ENCODE assay signal across 1 fruit fly cellular context in the genomic region with DNA sequence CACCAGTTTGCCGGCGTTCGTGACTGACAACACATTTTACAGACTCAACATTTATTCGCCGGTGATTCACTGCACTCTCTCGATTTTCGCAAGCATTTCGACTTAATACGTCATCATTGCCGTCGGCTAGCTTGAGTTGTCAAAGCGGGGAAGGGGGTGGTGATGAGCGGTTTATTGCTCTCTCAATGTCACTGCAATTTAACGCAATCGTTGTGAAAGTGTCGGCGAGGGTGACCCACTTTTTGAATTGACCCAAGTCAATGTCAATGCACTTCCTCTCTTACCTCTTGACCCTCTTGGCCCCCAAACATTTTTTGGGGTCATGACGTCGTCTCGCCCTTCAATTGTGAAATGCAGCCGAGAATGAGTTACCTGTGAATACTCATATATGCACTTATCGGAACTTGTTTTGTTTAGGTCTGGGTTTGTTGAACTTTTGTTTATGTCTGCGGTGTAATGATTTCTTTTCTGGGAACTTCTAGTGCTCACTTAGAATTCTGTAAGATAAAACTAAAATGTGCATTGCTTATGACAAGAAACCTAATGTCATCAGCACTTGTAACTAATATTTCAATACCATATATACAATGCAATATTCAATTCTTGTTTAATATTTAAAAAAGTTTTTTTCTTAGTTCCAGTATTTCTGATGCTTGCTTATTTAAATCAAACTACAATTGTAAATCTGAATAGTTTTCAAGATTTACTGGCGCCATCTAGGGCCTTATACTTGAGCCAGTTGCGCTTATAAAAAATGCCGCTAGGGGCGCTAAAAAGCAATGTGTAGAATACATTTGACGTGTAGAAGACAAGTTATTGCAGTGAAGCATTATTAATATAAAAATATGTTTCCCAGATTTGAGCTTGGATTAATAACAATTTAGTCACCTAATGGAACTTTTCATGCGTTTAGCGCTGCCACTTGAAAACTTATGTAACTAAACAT.
TF ChIP-seq lines count a peak whose summit lies in the region.

No protein-coding gene starts in this region.

TF ChIP-seq in whole organism, embryonic, 481 proteins besides CTCF, POLR2A, EP300 and RAD21 (continued from another document):
- TF ChIP-seq maf-S (GFP tag; optimal IDR thresholded peaks at IDR 0.05; lab: Kevin White, UChicago) = peak; percentile 13
- TF ChIP-seq CG10462 (GFP tag; optimal IDR thresholded peaks at IDR 0.05; lab: Kevin White, UChicago) = no peak
- TF ChIP-seq HLH4C (GFP tag; IDR thresholded peaks at IDR 0.05; lab: Robert Waterston, UW; ENCODE audit: partially characterized antibody) = no peak
- peak; percentile 28; the same call in 1 of the 3 replicates for TF ChIP-seq tgo (GFP tag; IDR thresholded peaks at IDR 0.05; lab: Robert Waterston, UW)
- TF ChIP-seq fu2 (GFP tag; optimal IDR thresholded peaks at IDR 0.05; lab: Kevin White, UChicago) = peak; percentile 6
- TF ChIP-seq disco-r (GFP tag; optimal IDR thresholded peaks at IDR 0.05; lab: Kevin White, UChicago) = peak; percentile 43
- TF ChIP-seq CG33557 (GFP tag; optimal IDR thresholded peaks at IDR 0.05; lab: Kevin White, UChicago) = no peak
- no peak for TF ChIP-seq CG13296 (GFP tag; optimal IDR thresholded peaks at IDR 0.05; lab: Kevin White, UChicago)
- no peak for TF ChIP-seq usp (GFP tag; optimal IDR thresholded peaks at IDR 0.05; lab: Kevin White, UChicago)
- peak; percentile 42 for TF ChIP-seq CG15269 (tag; optimal IDR thresholded peaks at IDR 0.05; lab: Kevin White, UChicago)
- TF ChIP-seq CG32532 (GFP tag; IDR thresholded peaks at IDR 0.05; lab: Robert Waterston, UW) = peak; percentile 81
- no peak for TF ChIP-seq CG10321 (GFP tag; IDR thresholded peaks at IDR 0.05; lab: Robert Waterston, UW)
- no peak for TF ChIP-seq CG9727 (GFP tag; optimal IDR thresholded peaks at IDR 0.05; lab: Kevin White, UChicago)
- peak; percentile 46 for TF ChIP-seq Lhr (GFP tag; optimal IDR thresholded peaks at IDR 0.05; lab: Kevin White, UChicago)
- no peak for TF ChIP-seq Xrp1 (GFP tag; IDR thresholded peaks at IDR 0.05; lab: Robert Waterston, UW)
- no peak for TF ChIP-seq Fer1 (GFP tag; optimal IDR thresholded peaks at IDR 0.05; lab: Kevin White, UChicago)
- TF ChIP-seq corto (GFP tag; optimal IDR thresholded peaks at IDR 0.05; lab: Kevin White, UChicago) = no peak
- TF ChIP-seq Vsx1 (GFP tag; optimal IDR thresholded peaks at IDR 0.05; lab: Kevin White, UChicago) = no peak
- peak; percentile 22 for TF ChIP-seq Atf3 (GFP tag; optimal IDR thresholded peaks at IDR 0.05; lab: Kevin White, UChicago)
- TF ChIP-seq CG14441 (GFP tag; IDR thresholded peaks at IDR 0.05; lab: Robert Waterston, UW) = peak; percentile 57; the same call in 1 of the 2 replicates
- no peak for TF ChIP-seq TFAM (GFP tag; optimal IDR thresholded peaks at IDR 0.05; lab: Kevin White, UChicago)
- TF ChIP-seq zf30C (GFP tag; optimal IDR thresholded peaks at IDR 0.05; lab: Kevin White, UChicago) = no peak
- TF ChIP-seq CG14710 (tag; optimal IDR thresholded peaks at IDR 0.05; lab: Kevin White, UChicago) = peak; percentile 28
- TF ChIP-seq CG14965 (GFP tag; optimal IDR thresholded peaks at IDR 0.05; lab: Kevin White, UChicago; ENCODE audit: borderline replicate concordance) = no peak
- TF ChIP-seq CG42726 (GFP tag; IDR thresholded peaks at IDR 0.05; lab: Robert Waterston, UW; ENCODE audit: partially characterized antibody) = peak; percentile 66; the same call in 1 of the 2 replicates
- TF ChIP-seq lilli (GFP tag; optimal IDR thresholded peaks at IDR 0.05; lab: Kevin White, UChicago) = peak; percentile 64
- peak; percentile 8 for TF ChIP-seq Side (GFP tag; optimal IDR thresholded peaks at IDR 0.05; lab: Kevin White, UChicago)
- TF ChIP-seq Antp (GFP tag; optimal IDR thresholded peaks at IDR 0.05; lab: Kevin White, UChicago) = peak; percentile 17
- peak; percentile 7 for TF ChIP-seq Ets97D (GFP tag; optimal IDR thresholded peaks at IDR 0.05; lab: Kevin White, UChicago)
- no peak for TF ChIP-seq eyg (GFP tag; optimal IDR thresholded peaks at IDR 0.05; lab: Kevin White, UChicago)
- peak; percentile 40 for TF ChIP-seq Fer3 (tag; optimal IDR thresholded peaks at IDR 0.05; lab: Kevin White, UChicago)
- peak; percentile 70 for TF ChIP-seq CG30403 (GFP tag; optimal IDR thresholded peaks at IDR 0.05; lab: Kevin White, UChicago)
- TF ChIP-seq CG2116 (GFP tag; optimal IDR thresholded peaks at IDR 0.05; lab: Kevin White, UChicago) = peak; percentile 1
- peak; percentile 18 for TF ChIP-seq CG12659 (GFP tag; optimal IDR thresholded peaks at IDR 0.05; lab: Kevin White, UChicago)
- peak; percentile 55; the same call in 2 of the 3 replicates for TF ChIP-seq CG17361 (GFP tag; IDR thresholded peaks at IDR 0.05; lab: Robert Waterston, UW)
- peak; percentile 49; the same call in 1 of the 2 replicates for TF ChIP-seq CG13287 (GFP tag; IDR thresholded peaks at IDR 0.05; lab: Robert Waterston, UW; ENCODE audit: partially characterized antibody)
- peak; percentile 58; the same call in 2 of the 3 replicates for TF ChIP-seq ase (GFP tag; IDR thresholded peaks at IDR 0.05; lab: Robert Waterston, UW)
- peak; percentile 21 for TF ChIP-seq CG4424 (GFP tag; optimal IDR thresholded peaks at IDR 0.05; lab: Kevin White, UChicago)
- 0 out of 2 replicates have a peak, but pooled peaks have one; percentile 20 for TF ChIP-seq H2.0 (GFP tag; IDR thresholded peaks at IDR 0.05; lab: Robert Waterston, UW)
- peak; percentile 4 for TF ChIP-seq CG8924 (tag; optimal IDR thresholded peaks at IDR 0.05; lab: Kevin White, UChicago)
- peak; percentile 66 for TF ChIP-seq Hsf (GFP tag; optimal IDR thresholded peaks at IDR 0.05; lab: Kevin White, UChicago)
- TF ChIP-seq bcd (GFP tag; optimal IDR thresholded peaks at IDR 0.05; lab: Kevin White, UChicago) = peak; percentile 42
- no peak for TF ChIP-seq CG3726 (GFP tag; IDR thresholded peaks at IDR 0.05; lab: Robert Waterston, UW)
- TF ChIP-seq CG2120 (GFP tag; optimal IDR thresholded peaks at IDR 0.05; lab: Kevin White, UChicago) = peak; percentile 52
- TF ChIP-seq CG17829 (tag; optimal IDR thresholded peaks at IDR 0.05; lab: Kevin White, UChicago) = peak; percentile 69
- peak; percentile 7 for TF ChIP-seq CG17802 (tag; optimal IDR thresholded peaks at IDR 0.05; lab: Kevin White, UChicago)
- peak; percentile 59 for TF ChIP-seq CG9817 (tag; optimal IDR thresholded peaks at IDR 0.05; lab: Kevin White, UChicago)
- TF ChIP-seq lab (GFP tag; optimal IDR thresholded peaks at IDR 0.05; lab: Kevin White, UChicago) = peak; percentile 20
- TF ChIP-seq CG2875 (GFP tag; optimal IDR thresholded peaks at IDR 0.05; lab: Kevin White, UChicago) = peak; percentile 29
- peak; percentile 29 for TF ChIP-seq CG6813 (GFP tag; optimal IDR thresholded peaks at IDR 0.05; lab: Kevin White, UChicago)
- TF ChIP-seq CG8388 (GFP tag; optimal IDR thresholded peaks at IDR 0.05; lab: Kevin White, UChicago) = peak; percentile 18
- TF ChIP-seq Atf-2 (GFP tag; optimal IDR thresholded peaks at IDR 0.05; lab: Kevin White, UChicago) = peak; percentile 12
- TF ChIP-seq CG6791 (GFP tag; IDR thresholded peaks at IDR 0.05; lab: Robert Waterston, UW; ENCODE audit: partially characterized antibody) = peak; percentile 55; the same call in 1 of the 3 replicates
- peak; percentile 91 for TF ChIP-seq CG11456 (GFP tag; IDR thresholded peaks at IDR 0.05; lab: Robert Waterston, UW)
- TF ChIP-seq bab2 (GFP tag; optimal IDR thresholded peaks at IDR 0.05; lab: Kevin White, UChicago) = peak; percentile 45
- peak; percentile 50 for TF ChIP-seq Mad (GFP tag; optimal IDR thresholded peaks at IDR 0.05; lab: Kevin White, UChicago)
- peak; percentile 13 for TF ChIP-seq CG12155 (GFP tag; optimal IDR thresholded peaks at IDR 0.05; lab: Kevin White, UChicago)
- TF ChIP-seq tll (GFP tag; optimal IDR thresholded peaks at IDR 0.05; lab: Kevin White, UChicago) = no peak
- peak; percentile 56 for TF ChIP-seq CG4854 (GFP tag; optimal IDR thresholded peaks at IDR 0.05; lab: Kevin White, UChicago)
- TF ChIP-seq dan (GFP tag; IDR thresholded peaks at IDR 0.05; lab: Robert Waterston, UW) = no peak
- peak in 1 of 2 experiments; percentile 7 for TF ChIP-seq insv (GFP tag; optimal IDR thresholded peaks at IDR 0.05; lab: Kevin White, UChicago)
- peak in 1 of 2 experiments; percentile 46 for TF ChIP-seq Hr51 (GFP tag; optimal IDR thresholded peaks at IDR 0.05; lab: Kevin White, UChicago)
- no peak for TF ChIP-seq sr (GFP tag; IDR thresholded peaks at IDR 0.05; lab: Robert Waterston, UW)
- TF ChIP-seq mld (GFP tag; IDR thresholded peaks at IDR 0.05; lab: Robert Waterston, UW; ENCODE audit: partially characterized antibody) = no peak
- TF ChIP-seq Meics (GFP tag; optimal IDR thresholded peaks at IDR 0.05; lab: Kevin White, UChicago) = peak; percentile 45
- no peak; the same call in 1 of the 2 replicates for TF ChIP-seq CG4360 (GFP tag; IDR thresholded peaks at IDR 0.05; lab: Robert Waterston, UW)
- no peak; the same call in 2 of the 3 replicates for TF ChIP-seq CG16813 (GFP tag; IDR thresholded peaks at IDR 0.05; lab: Robert Waterston, UW; ENCODE audit: partially characterized antibody)
- peak; percentile 2 for TF ChIP-seq NC2α (GFP tag; optimal IDR thresholded peaks at IDR 0.05; lab: Kevin White, UChicago)
- peak; percentile 27 for TF ChIP-seq HLH54F (GFP tag; optimal IDR thresholded peaks at IDR 0.05; lab: Kevin White, UChicago)
- peak; percentile 65 for TF ChIP-seq CG2712 (tag; optimal IDR thresholded peaks at IDR 0.05; lab: Kevin White, UChicago)
- TF ChIP-seq knrl (GFP tag; IDR thresholded peaks at IDR 0.05; lab: Robert Waterston, UW; ENCODE audit: partially characterized antibody) = peak; percentile 54; the same call in 1 of the 3 replicates
- TF ChIP-seq CG17328 (GFP tag; IDR thresholded peaks at IDR 0.05; lab: Robert Waterston, UW) = no peak
- TF ChIP-seq CG13424 (tag; optimal IDR thresholded peaks at IDR 0.05; lab: Kevin White, UChicago) = peak; percentile 51
- peak; percentile 9 for TF ChIP-seq CG15601 (tag; optimal IDR thresholded peaks at IDR 0.05; lab: Kevin White, UChicago)
- TF ChIP-seq Mrtf (GFP tag; IDR thresholded peaks at IDR 0.05; lab: Robert Waterston, UW) = peak; percentile 68; the same call in 2 of the 3 replicates
- TF ChIP-seq Jarid2 (GFP tag; optimal IDR thresholded peaks at IDR 0.05; lab: Kevin White, UChicago) = peak; percentile 31
- no peak for TF ChIP-seq sc (optimal IDR thresholded peaks at IDR 0.05; lab: Kevin White, UChicago)
- TF ChIP-seq sc (GFP tag; optimal IDR thresholded peaks at IDR 0.05; lab: Kevin White, UChicago) = no peak
- TF ChIP-seq CG8944 (GFP tag; optimal IDR thresholded peaks at IDR 0.05; lab: Kevin White, UChicago) = peak; percentile 59
- TF ChIP-seq pnt (GFP tag; optimal IDR thresholded peaks at IDR 0.05; lab: Kevin White, UChicago) = peak; percentile 26
- TF ChIP-seq ken (GFP tag; IDR thresholded peaks at IDR 0.05; lab: Robert Waterston, UW) = peak; percentile 53; the same call in 2 of the 3 replicates
- TF ChIP-seq luna (GFP tag; optimal IDR thresholded peaks at IDR 0.05; lab: Kevin White, UChicago) = no peak
- TF ChIP-seq nmo (GFP tag; optimal IDR thresholded peaks at IDR 0.05; lab: Kevin White, UChicago) = peak; percentile 38
- TF ChIP-seq en (GFP tag; optimal IDR thresholded peaks at IDR 0.05; lab: Kevin White, UChicago) = no peak
- 0 out of 3 replicates have a peak, but pooled peaks have one; percentile 8 for TF ChIP-seq CG14860 (GFP tag; IDR thresholded peaks at IDR 0.05; lab: Robert Waterston, UW; ENCODE audit: partially characterized antibody)
- TF ChIP-seq CG18476 (GFP tag; optimal IDR thresholded peaks at IDR 0.05; lab: Kevin White, UChicago) = no peak
- peak; percentile 18; the same call in 1 of the 3 replicates for TF ChIP-seq CG34422 (GFP tag; IDR thresholded peaks at IDR 0.05; lab: Robert Waterston, UW)
- TF ChIP-seq ewg (GFP tag; optimal IDR thresholded peaks at IDR 0.05; lab: Kevin White, UChicago) = peak; percentile 13
- peak; percentile 1 for TF ChIP-seq CG15514 (GFP tag; optimal IDR thresholded peaks at IDR 0.05; lab: Kevin White, UChicago)
- peak; percentile 43 for TF ChIP-seq ind (GFP tag; optimal IDR thresholded peaks at IDR 0.05; lab: Kevin White, UChicago)
- TF ChIP-seq CG7987 (GFP tag; optimal IDR thresholded peaks at IDR 0.05; lab: Kevin White, UChicago) = peak; percentile 40
- TF ChIP-seq CG11398 (GFP tag; optimal IDR thresholded peaks at IDR 0.05; lab: Kevin White, UChicago) = no peak
- TF ChIP-seq CG11247 (GFP tag; IDR thresholded peaks at IDR 0.05; lab: Robert Waterston, UW) = peak; percentile 76
- TF ChIP-seq CG8765 (GFP tag; IDR thresholded peaks at IDR 0.05; lab: Robert Waterston, UW) = 0 out of 2 replicates have a peak, but pooled peaks have one; percentile 27
- peak; percentile 51 for TF ChIP-seq CG1603 (tag; optimal IDR thresholded peaks at IDR 0.05; lab: Kevin White, UChicago)
- peak; percentile 55; the same call in 1 of the 2 replicates for TF ChIP-seq CG11085 (GFP tag; IDR thresholded peaks at IDR 0.05; lab: Robert Waterston, UW)
- peak; percentile 22 for TF ChIP-seq Blimp-1 (GFP tag; optimal IDR thresholded peaks at IDR 0.05; lab: Kevin White, UChicago)
- peak; percentile 8 for TF ChIP-seq shn (GFP tag; optimal IDR thresholded peaks at IDR 0.05; lab: Kevin White, UChicago)
- peak; percentile 40; the same call in 1 of the 2 replicates for TF ChIP-seq lmd (GFP tag; IDR thresholded peaks at IDR 0.05; lab: Robert Waterston, UW)
- peak; percentile 28 for TF ChIP-seq pum (GFP tag; optimal IDR thresholded peaks at IDR 0.05; lab: Kevin White, UChicago)
- 0 out of 4 replicates have a peak, but pooled peaks have one; percentile 21 for TF ChIP-seq Gug (GFP tag; IDR thresholded peaks at IDR 0.05; lab: Robert Waterston, UW)
- peak; percentile 40 for TF ChIP-seq dmrt11E (tag; optimal IDR thresholded peaks at IDR 0.05; lab: Kevin White, UChicago)
- no peak for TF ChIP-seq zfh1 (GFP tag; IDR thresholded peaks at IDR 0.05; lab: Robert Waterston, UW)
- TF ChIP-seq chif (GFP tag; optimal IDR thresholded peaks at IDR 0.05; lab: Kevin White, UChicago) = peak; percentile 3 to 63
- TF ChIP-seq CoRest (tag; optimal IDR thresholded peaks at IDR 0.05; lab: Kevin White, UChicago) = peak; percentile 62
- peak; percentile 39 for TF ChIP-seq CG12391 (tag; optimal IDR thresholded peaks at IDR 0.05; lab: Kevin White, UChicago)
- no peak for TF ChIP-seq CG31224 (GFP tag; IDR thresholded peaks at IDR 0.05; lab: Robert Waterston, UW)
- no peak for TF ChIP-seq org-1 (GFP tag; optimal IDR thresholded peaks at IDR 0.05; lab: Kevin White, UChicago)
- TF ChIP-seq CG9876 (GFP tag; optimal IDR thresholded peaks at IDR 0.05; lab: Kevin White, UChicago) = peak; percentile 55
- TF ChIP-seq slbo (GFP tag; IDR thresholded peaks at IDR 0.05; lab: Robert Waterston, UW) = peak; percentile 80
- TF ChIP-seq Kr (GFP tag; optimal IDR thresholded peaks at IDR 0.05; lab: Kevin White, UChicago) = no peak
